Fruit fly (Drosophila melanogaster) whole organism, embryonic: ENCODE measurements around the gene CG7432.
A peak's percentile ranks its signal among the peaks of the same experiment; 100 is the strongest.

Experiments used
- Antp ChIP-seq: fragments of 200-800 bp; sonication (Bioruptor generic); optimal IDR thresholded peaks from 3 replicates; lab custom pipeline; 2016; ENCODE audit warnings: missing biosample characterization, missing genetic modification characterization
- CG11085 ChIP-seq: fragments of 200-800 bp; sonication (Bioruptor generic); IDR thresholded peaks from 2 replicates; pipeline ENCODE4 v1.3.6; 2022; ENCODE audit warnings: missing biosample characterization, missing genetic modification characterization
- CG12219 ChIP-seq: fragments of 200-800 bp; sonication (Bioruptor generic); optimal IDR thresholded peaks from 3 replicates; lab custom pipeline; 2018; ENCODE audit warnings: missing biosample characterization, mild to moderate bottlenecking, missing genetic modification characterization
- CG14441 ChIP-seq: fragments of 200-800 bp; sonication (Bioruptor generic); IDR thresholded peaks from 2 replicates; pipeline ENCODE4 v1.3.6; 2022; ENCODE audit warnings: missing biosample characterization, missing genetic modification characterization
- CG1602 ChIP-seq: fragments of 200-800 bp; sonication (Bioruptor generic); optimal IDR thresholded peaks from 3 replicates; lab custom pipeline; 2016; ENCODE audit warnings: missing biosample characterization, missing genetic modification characterization
- CG1603 ChIP-seq: fragments of 200-800 bp; sonication (Bioruptor generic); optimal IDR thresholded peaks from 2 replicates; lab custom pipeline; 2019; ENCODE audit warnings: missing biosample characterization, mild to moderate bottlenecking, missing genetic modification characterization, moderate library complexity
- CG17385 ChIP-seq: fragments of 200-800 bp; sonication (Bioruptor generic); optimal IDR thresholded peaks from 3 replicates; lab custom pipeline; 2018; ENCODE audit warnings: missing biosample characterization, mild to moderate bottlenecking, missing genetic modification characterization
- CG2889 ChIP-seq: fragments of 200-800 bp; sonication (Bioruptor generic); IDR thresholded peaks from 3 replicates; pipeline ENCODE4 v1.3.6; 2022; ENCODE audit warnings: missing biosample characterization, missing genetic modification characterization
- CG31441 ChIP-seq: fragments of 200-800 bp; sonication (Bioruptor generic); IDR thresholded peaks from 2 replicates; pipeline ENCODE4 v1.3.6; 2022; ENCODE audit warnings: missing biosample characterization, missing genetic modification characterization
- CG32532 ChIP-seq: fragments of 200-800 bp; sonication (Bioruptor generic); IDR thresholded peaks from 2 replicates; pipeline ENCODE4 v1.3.6; 2022; ENCODE audit warnings: missing biosample characterization, missing genetic modification characterization
- CG32772 ChIP-seq: fragments of 200-800 bp; sonication (Bioruptor generic); IDR thresholded peaks from 2 replicates; pipeline ENCODE4 v1.3.6; 2022; ENCODE audit warnings: missing biosample characterization, missing genetic modification characterization
- CG3407 ChIP-seq: fragments of 200-800 bp; sonication (Bioruptor generic); optimal IDR thresholded peaks from 2 replicates; lab custom pipeline; 2018; ENCODE audit warnings: missing biosample characterization, mild to moderate bottlenecking, missing genetic modification characterization
- CG34224 ChIP-seq: fragments of 200-800 bp; sonication (Bioruptor generic); IDR thresholded peaks from 3 replicates; pipeline ENCODE4 v1.3.6; 2022; ENCODE audit warnings: missing biosample characterization, missing genetic modification characterization; ENCODE audit not compliant: partially characterized antibody
- CG4424 ChIP-seq: fragments of 200-800 bp; sonication (Bioruptor generic); optimal IDR thresholded peaks from 3 replicates; lab custom pipeline; 2016; ENCODE audit warnings: missing biosample characterization, missing genetic modification characterization
- CG4707 ChIP-seq: fragments of 200-800 bp; sonication (Bioruptor generic); optimal IDR thresholded peaks from 2 replicates; lab custom pipeline; 2018; ENCODE audit warnings: missing biosample characterization, mild to moderate bottlenecking, missing genetic modification characterization, moderate library complexity
- CG6765 ChIP-seq: fragments of 200-800 bp; sonication (Bioruptor generic); optimal IDR thresholded peaks from 3 replicates; lab custom pipeline; 2017; ENCODE audit warnings: missing biosample characterization, mild to moderate bottlenecking, missing genetic modification characterization
- CG7745 ChIP-seq: fragments of 200-800 bp; sonication (Bioruptor generic); optimal IDR thresholded peaks from 2 replicates; lab custom pipeline; 2018; ENCODE audit warnings: missing biosample characterization, mild to moderate bottlenecking, missing genetic modification characterization, moderate library complexity
- CG7963 ChIP-seq: fragments of 200-800 bp; sonication (Bioruptor generic); IDR thresholded peaks from 3 replicates; pipeline ENCODE4 v1.3.6; 2022; ENCODE audit warnings: missing biosample characterization, missing genetic modification characterization; ENCODE audit not compliant: partially characterized antibody
- CG8924 ChIP-seq: fragments of 200-800 bp; optimal IDR thresholded peaks from 3 replicates; lab custom pipeline; 2019; ENCODE audit warnings: missing biosample characterization, mild to moderate bottlenecking, missing genetic modification characterization, moderate library complexity
- CHES-1-like ChIP-seq: fragments of 200-800 bp; sonication (Bioruptor generic); optimal IDR thresholded peaks from 2 replicates; lab custom pipeline; 2016; ENCODE audit warnings: missing biosample characterization, missing genetic modification characterization
- CkIIα-i1 ChIP-seq: fragments of 200-800 bp; sonication (Bioruptor generic); IDR thresholded peaks from 2 replicates; pipeline ENCODE4 v1.3.6; 2022; ENCODE audit warnings: missing biosample characterization, missing genetic modification characterization
- Dad ChIP-seq: fragments of 200-800 bp; sonication (Bioruptor generic); optimal IDR thresholded peaks from 3 replicates; lab custom pipeline; 2016; ENCODE audit warnings: missing biosample characterization, missing genetic modification characterization
- ERR ChIP-seq: fragments of 200-800 bp; sonication (Bioruptor generic); optimal IDR thresholded peaks from 2 replicates; lab custom pipeline; 2016; ENCODE audit warnings: missing biosample characterization, missing genetic modification characterization
- HmgZ ChIP-seq: fragments of 200-800 bp; sonication (Bioruptor generic); optimal IDR thresholded peaks from 2 replicates; lab custom pipeline; 2018; ENCODE audit warnings: missing biosample characterization, mild to moderate bottlenecking, missing genetic modification characterization
- PHDP ChIP-seq: fragments of 200-800 bp; sonication (Bioruptor generic); optimal IDR thresholded peaks from 3 replicates; lab custom pipeline; 2018; ENCODE audit warnings: missing biosample characterization, mild to moderate bottlenecking, missing genetic modification characterization, moderate library complexity
- Scr ChIP-seq: fragments of 200-800 bp; sonication (Bioruptor generic); IDR thresholded peaks from 2 replicates; pipeline ENCODE4 v1.3.6; 2022; ENCODE audit warnings: missing biosample characterization, missing genetic modification characterization; ENCODE audit not compliant: partially characterized antibody
- Sox102F ChIP-seq: fragments of 200-800 bp; sonication (Bioruptor generic); optimal IDR thresholded peaks from 2 replicates; lab custom pipeline; 2018; ENCODE audit warnings: missing biosample characterization, mild to moderate bottlenecking, missing genetic modification characterization, moderate library complexity
- ab ChIP-seq: fragments of 200-800 bp; sonication (Bioruptor generic); optimal IDR thresholded peaks from 2 replicates; lab custom pipeline; 2016; ENCODE audit warnings: missing biosample characterization, missing genetic modification characterization
- ac ChIP-seq: fragments of 200-800 bp; sonication (Bioruptor generic); optimal IDR thresholded peaks from 3 replicates; lab custom pipeline; 2017; ENCODE audit warnings: missing biosample characterization, mild to moderate bottlenecking, missing genetic modification characterization
- ara ChIP-seq: fragments of 200-800 bp; sonication (Bioruptor generic); IDR thresholded peaks from 2 replicates; pipeline ENCODE4 v1.3.6; 2022; ENCODE audit warnings: missing biosample characterization, missing genetic modification characterization
- btn ChIP-seq: fragments of 200-800 bp; sonication (Bioruptor generic); optimal IDR thresholded peaks from 2 replicates; lab custom pipeline; 2016; ENCODE audit warnings: missing biosample characterization, missing genetic modification characterization
- chif ChIP-seq, 2 experiments: fragments of 200-800 bp; sonication (Bioruptor generic); optimal IDR thresholded peaks; 3 replicates each; lab custom pipeline; 2016; ENCODE audit warnings: missing biosample characterization in 2 of 2, missing genetic modification characterization in 2 of 2
- chinmo ChIP-seq: fragments of 200-800 bp; sonication (Bioruptor generic); IDR thresholded peaks from 4 replicates; pipeline ENCODE4 v1.3.6; 2022; ENCODE audit warnings: missing biosample characterization, missing genetic modification characterization; ENCODE audit not compliant: partially characterized antibody
- ci ChIP-seq: fragments of 200-800 bp; sonication (Bioruptor generic); IDR thresholded peaks from 3 replicates; pipeline ENCODE4 v1.3.6; 2022; ENCODE audit warnings: missing biosample characterization, missing genetic modification characterization
- da ChIP-seq: fragments of 200-800 bp; sonication (Bioruptor generic); optimal IDR thresholded peaks from 2 replicates; lab custom pipeline; 2016; ENCODE audit warnings: missing biosample characterization, missing genetic modification characterization
- dpn ChIP-seq, 2 experiments: fragments of 200-800 bp; sonication (Bioruptor generic); optimal IDR thresholded peaks; 3 replicates each; lab custom pipeline; 2016; ENCODE audit warnings: missing biosample characterization in 2 of 2, missing genetic modification characterization in 2 of 2
- dysf ChIP-seq: fragments of 200-800 bp; sonication (Bioruptor generic); IDR thresholded peaks from 3 replicates; pipeline ENCODE4 v1.3.6; 2022; ENCODE audit warnings: missing biosample characterization, missing genetic modification characterization
- eve ChIP-seq, 2 experiments: fragments of >200 bp; optimal IDR thresholded peaks; 2 replicates each; lab custom pipeline; 2017; ENCODE audit warnings: missing biosample characterization in 2 of 2, missing genetic modification characterization in 2 of 2
- exex ChIP-seq: fragments of 200-800 bp; sonication (Bioruptor generic); optimal IDR thresholded peaks from 4 replicates; lab custom pipeline; 2018; ENCODE audit warnings: missing biosample characterization, mild to moderate bottlenecking, missing genetic modification characterization, moderate library complexity
- fd64A ChIP-seq: fragments of 200-800 bp; sonication (Bioruptor generic); optimal IDR thresholded peaks from 3 replicates; lab custom pipeline; 2018; ENCODE audit warnings: missing biosample characterization, mild to moderate bottlenecking, missing genetic modification characterization
- gfzf ChIP-seq: fragments of 200-800 bp; sonication (Bioruptor generic); optimal IDR thresholded peaks from 2 replicates; lab custom pipeline; 2016; ENCODE audit warnings: missing biosample characterization, mild to moderate bottlenecking, missing genetic modification characterization, moderate library complexity
- gro ChIP-seq: fragments of 200-800 bp; sonication (Bioruptor generic); optimal IDR thresholded peaks from 2 replicates; lab custom pipeline; 2016; ENCODE audit warnings: missing biosample characterization, missing genetic modification characterization
- gsb-n ChIP-seq: fragments of 200-800 bp; sonication (Bioruptor generic); optimal IDR thresholded peaks from 3 replicates; lab custom pipeline; 2018; ENCODE audit warnings: missing biosample characterization, mild to moderate bottlenecking, missing genetic modification characterization
- ken ChIP-seq: fragments of 200-800 bp; sonication (Bioruptor generic); IDR thresholded peaks from 3 replicates; pipeline ENCODE4 v1.3.6; 2022; ENCODE audit warnings: missing biosample characterization, missing genetic modification characterization
- knrl ChIP-seq: fragments of 200-800 bp; sonication (Bioruptor generic); IDR thresholded peaks from 3 replicates; pipeline ENCODE4 v1.3.6; 2022; ENCODE audit warnings: missing biosample characterization, missing genetic modification characterization; ENCODE audit not compliant: partially characterized antibody
- onecut ChIP-seq: fragments of 200-800 bp; sonication (Bioruptor generic); IDR thresholded peaks from 2 replicates; pipeline ENCODE4 v1.3.6; 2022; ENCODE audit warnings: missing biosample characterization, missing genetic modification characterization
- tup ChIP-seq: fragments of 200-800 bp; sonication (Bioruptor generic); optimal IDR thresholded peaks from 2 replicates; lab custom pipeline; 2016; ENCODE audit warnings: missing biosample characterization, mild to moderate bottlenecking, missing genetic modification characterization, moderate library complexity
- vvl ChIP-seq: fragments of 200-800 bp; sonication (Bioruptor generic); IDR thresholded peaks from 2 replicates; pipeline ENCODE4 v1.3.6; 2022; ENCODE audit warnings: missing biosample characterization, missing genetic modification characterization
- wor ChIP-seq: fragments of 200-800 bp; sonication (Bioruptor generic); IDR thresholded peaks from 2 replicates; pipeline ENCODE4 v1.3.6; 2022; ENCODE audit warnings: missing biosample characterization, missing genetic modification characterization
- zen2 ChIP-seq: fragments of 200-800 bp; sonication (Bioruptor generic); IDR thresholded peaks from 3 replicates; pipeline ENCODE4 v1.3.6; 2022; ENCODE audit warnings: missing biosample characterization, missing genetic modification characterization; ENCODE audit not compliant: partially characterized antibody

The CG7432 gene

dm6 chr3R:19623606-19624005 is 41.2 kb upstream of the CG7432 start (continued):
- TF ChIP-seq CG32772 (GFP tag; lab: Robert Waterston, UW) (0 out of 2 replicates have a peak, but pooled peaks have one; percentile 31), Dad (peak; percentile 17), CG6765 (GFP tag; lab: Kevin White, UChicago) (no peak), ara (peak; percentile 33; the same call in 1 of the 2 replicates), Sox102F (GFP tag; lab: Kevin White, UChicago) (peak; percentile 73), CG34224 (GFP tag; lab: Robert Waterston, UW) (no peak), CG4707 (GFP tag; lab: Kevin White, UChicago) (no peak), eve (GFP tag; optimal IDR thresholded peaks at IDR 0.05; lab: Kevin White, UChicago) (peak in 1 of 2 experiments; percentile 80), CG12219 (GFP tag; lab: Kevin White, UChicago) (peak; percentile 9), knrl (GFP tag; lab: Robert Waterston, UW) (no peak), CG3407 (no peak), PHDP (tag; lab: Kevin White, UChicago) (peak; percentile 36), CG4424 (GFP tag; lab: Kevin White, UChicago) (peak; percentile 69), HmgZ (tag; lab: Kevin White, UChicago) (no peak), CG17385 (GFP tag; lab: Kevin White, UChicago) (peak; percentile 57), CG7963 (GFP tag; lab: Robert Waterston, UW) (no peak), ken (peak; percentile 69), CHES-1-like (GFP tag; lab: Kevin White, UChicago) (peak; percentile 31), CG14441 (GFP tag; lab: Robert Waterston, UW) (peak; percentile 67), tup (GFP tag; lab: Kevin White, UChicago) (no peak), dysf (GFP tag; lab: Robert Waterston, UW) (peak; percentile 75), ab (GFP tag; lab: Kevin White, UChicago) (no peak), CG32532 (GFP tag; lab: Robert Waterston, UW) (peak; percentile 77), CG1603 (tag; lab: Kevin White, UChicago) (peak; percentile 57), CG1602 (GFP tag; lab: Kevin White, UChicago) (no peak), onecut (GFP tag; lab: Robert Waterston, UW) (peak; percentile 20; the same call in 1 of the 2 replicates), gro (peak; percentile 27), ERR (no peak), CG11085 (GFP tag; lab: Robert Waterston, UW) (0 out of 2 replicates have a peak, but pooled peaks have one; percentile 43), btn (GFP tag; lab: Kevin White, UChicago) (no peak), da (no peak), chif (GFP tag; optimal IDR thresholded peaks at IDR 0.05; lab: Kevin White, UChicago) (peak; percentile 21 to 48), zen2 (GFP tag; lab: Robert Waterston, UW) (no peak), CG8924 (peak; percentile 19), CG2889 (peak; percentile 35; the same call in 1 of the 3 replicates), gfzf (GFP tag; lab: Kevin White, UChicago) (no peak), fd64A (GFP tag; lab: Kevin White, UChicago) (no peak), CkIIα-i1 (GFP tag; lab: Robert Waterston, UW) (peak; percentile 59; the same call in 1 of the 2 replicates), ac (GFP tag; lab: Kevin White, UChicago) (no peak), dpn (GFP tag; optimal IDR thresholded peaks at IDR 0.05; lab: Kevin White, UChicago) (peak; percentile 53 to 60), gsb-n (peak; percentile 43), CG31441 (GFP tag; lab: Robert Waterston, UW) (peak; percentile 67), ci (peak; percentile 74; the same call in 2 of the 3 replicates), Scr (GFP tag; lab: Robert Waterston, UW) (no peak), exex (tag; lab: Kevin White, UChicago) (no peak), chinmo (no peak), CG7745 (no peak), vvl (GFP tag; lab: Robert Waterston, UW) (peak; percentile 73; the same call in 1 of the 2 replicates), Antp (GFP tag; lab: Kevin White, UChicago) (peak; percentile 43), wor (GFP tag; lab: Robert Waterston, UW) (peak; percentile 38; the same call in 1 of the 2 replicates)
